Fruit fly (Drosophila melanogaster): ENCODE measurements around the gene snf.

snf gene

DNA sequence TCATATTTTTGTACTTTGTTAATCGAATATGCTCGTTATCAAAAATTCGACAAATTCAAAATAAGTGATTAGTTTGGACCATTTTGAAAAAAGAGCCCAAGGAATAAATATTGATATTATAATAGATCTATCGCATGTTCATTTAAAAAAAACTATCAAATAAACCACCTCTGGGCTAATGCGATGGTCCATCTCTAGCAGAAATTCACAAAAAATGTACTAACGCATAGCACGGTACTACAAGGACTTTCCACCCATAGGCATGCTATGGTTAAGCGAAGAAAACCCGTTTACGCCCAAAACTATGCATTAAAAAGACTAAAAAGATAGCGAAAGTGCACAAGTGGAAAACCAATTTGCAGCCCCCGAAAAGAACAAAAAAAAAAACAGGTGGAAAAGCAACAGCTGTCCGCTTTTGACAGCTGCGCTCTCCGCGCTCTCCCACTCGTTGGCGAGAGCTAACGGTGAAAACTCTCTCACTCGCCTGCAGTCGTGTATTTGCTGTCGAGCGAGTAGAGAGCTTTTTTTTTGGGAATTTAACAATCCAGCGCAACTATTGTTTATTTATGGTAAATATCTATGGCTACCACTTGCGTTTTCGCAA, 23.3 kb downstream of the snf start, which contains the start of gene CanB (continued):
- TF ChIP-seq Hr39 (optimal IDR thresholded peaks at IDR 0.05) (no peak), slou (GFP tag; optimal IDR thresholded peaks at IDR 0.05) (no peak), CG18262 (tag; optimal IDR thresholded peaks at IDR 0.05) (no peak), Sin3A (optimal IDR thresholded peaks at IDR 0.05) (no peak), emc (GFP tag; optimal IDR thresholded peaks at IDR 0.05) (no peak), gro (GFP tag; optimal IDR thresholded peaks at IDR 0.05) (peak; percentile 31), Spps (tag; optimal IDR thresholded peaks at IDR 0.05) (no peak), CG7372 (GFP tag; IDR thresholded peaks at IDR 0.05) (no peak), CG14050 (GFP tag; IDR thresholded peaks at IDR 0.05) (no peak), CG10431 (GFP tag; optimal IDR thresholded peaks at IDR 0.05) (no peak), mirr (GFP tag; optimal IDR thresholded peaks at IDR 0.05) (no peak), Hmx (GFP tag; optimal IDR thresholded peaks at IDR 0.05) (no peak), pita (GFP tag; optimal IDR thresholded peaks at IDR 0.05) (no peak), CG12071 (GFP tag; optimal IDR thresholded peaks at IDR 0.05) (no peak), CG3847 (GFP tag; IDR thresholded peaks at IDR 0.05) (no peak), CG17361 (GFP tag; IDR thresholded peaks at IDR 0.05) (no peak), CG4820 (GFP tag; optimal IDR thresholded peaks at IDR 0.05) (no peak), zf30C (GFP tag; optimal IDR thresholded peaks at IDR 0.05) (no peak), E2f2 (GFP tag; IDR thresholded peaks at IDR 0.05) (peak; percentile 31), CG15479 (GFP tag; optimal IDR thresholded peaks at IDR 0.05) (no peak), lov (optimal IDR thresholded peaks at IDR 0.05) (no peak), lov (GFP tag; IDR thresholded peaks at IDR 0.05) (no peak), pfk (GFP tag; optimal IDR thresholded peaks at IDR 0.05) (no peak), psq (GFP tag; optimal IDR thresholded peaks at IDR 0.05) (no peak), CHES-1-like (GFP tag; optimal IDR thresholded peaks at IDR 0.05) (no peak), CG7987 (GFP tag; optimal IDR thresholded peaks at IDR 0.05) (no peak), Poxn (GFP tag; IDR thresholded peaks at IDR 0.05) (no peak), CG2202 (tag; optimal IDR thresholded peaks at IDR 0.05) (no peak), CG2712 (tag; optimal IDR thresholded peaks at IDR 0.05) (peak; percentile 6), Taf1 (GFP tag; IDR thresholded peaks at IDR 0.05) (no peak), CG1792 (GFP tag; optimal IDR thresholded peaks at IDR 0.05) (no peak), CG2129 (GFP tag; IDR thresholded peaks at IDR 0.05; ENCODE audit: partially characterized antibody) (peak; percentile 69), repo (GFP tag; optimal IDR thresholded peaks at IDR 0.05) (no peak), pum (GFP tag; optimal IDR thresholded peaks at IDR 0.05) (no peak), CG18011 (GFP tag; optimal IDR thresholded peaks at IDR 0.05) (no peak), CG10979 (tag; optimal IDR thresholded peaks at IDR 0.05) (no peak), CG4707 (GFP tag; optimal IDR thresholded peaks at IDR 0.05) (no peak), Bdp1 (GFP tag; optimal IDR thresholded peaks at IDR 0.05) (no peak), CG8944 (GFP tag; optimal IDR thresholded peaks at IDR 0.05) (no peak), CG10274 (GFP tag; optimal IDR thresholded peaks at IDR 0.05) (no peak), CG5180 (GFP tag; optimal IDR thresholded peaks at IDR 0.05) (no peak), ewg (GFP tag; optimal IDR thresholded peaks at IDR 0.05) (peak; percentile 55), danr (GFP tag; IDR thresholded peaks at IDR 0.05) (no peak), btn (GFP tag; optimal IDR thresholded peaks at IDR 0.05) (no peak), otp (GFP tag; IDR thresholded peaks at IDR 0.05) (no peak), Dbx (GFP tag; IDR thresholded peaks at IDR 0.05) (no peak), fu2 (GFP tag; optimal IDR thresholded peaks at IDR 0.05) (no peak), CG7928 (GFP tag; optimal IDR thresholded peaks at IDR 0.05) (no peak), CG6791 (GFP tag; IDR thresholded peaks at IDR 0.05; ENCODE audit: partially characterized antibody) (peak; percentile 74), zfh2 (GFP tag; optimal IDR thresholded peaks at IDR 0.05) (no peak), CG11723 (GFP tag; optimal IDR thresholded peaks at IDR 0.05) (no peak), peb (GFP tag; IDR thresholded peaks at IDR 0.05) (no peak), eve (GFP tag; optimal IDR thresholded peaks at IDR 0.05) (no peak)

Measured in whole organism, embryonic.